Worm (Caenorhabditis elegans) whole organism, L4 larva: ENCODE data around the gene oac-24.

ENCODE experiments used
- D1046.2 ChIP-seq: fragments of 200-800 bp; sonication (Bioruptor generic); IDR thresholded peaks from 2 replicates; pipeline ENCODE4 v1.3.6; 2022; ENCODE audit warnings: missing genetic modification characterization, missing compliant biosample characterization
- aha-1 ChIP-seq: fragments of 150-350 bp; peaks from one replicate; lab custom pipeline; 2014; ENCODE audit warnings: missing biosample characterization, missing genetic modification characterization
- arid-1 ChIP-seq: fragments of 200-800 bp; sonication (Bioruptor generic); conservative IDR thresholded peaks from 2 replicates; pipeline ENCODE4 v1.3.6; 2022; ENCODE audit warnings: missing genetic modification reagents, missing genetic modification characterization, missing compliant biosample characterization
- ceh-20 ChIP-seq: fragments of 200-800 bp; sonication (Bioruptor generic); IDR thresholded peaks from 2 replicates; pipeline ENCODE4 v1.3.6; 2022; ENCODE audit warnings: missing genetic modification reagents, missing genetic modification characterization, missing compliant biosample characterization
- ceh-82 ChIP-seq: sonication (generic microtip); optimal IDR thresholded peaks from 2 replicates; lab custom pipeline; 2017; ENCODE audit warnings: missing biosample characterization, missing genetic modification characterization
- daf-12 ChIP-seq: fragments of 150-350 bp; optimal IDR thresholded peaks from 2 replicates; lab custom pipeline; 2014; ENCODE audit warnings: missing biosample characterization, missing genetic modification reagents, missing genetic modification characterization
- dve-1 ChIP-seq: sonication (generic microtip); optimal IDR thresholded peaks from 2 replicates; lab custom pipeline; 2017; ENCODE audit warnings: antibody characterized with exemption, mild to moderate bottlenecking, missing genetic modification characterization, missing compliant biosample characterization; ENCODE audit not compliant: insufficient read depth
- lin-39 ChIP-seq: fragments of 150-350 bp; optimal IDR thresholded peaks from 2 replicates; lab custom pipeline; 2014; ENCODE audit warnings: missing biosample characterization, missing genetic modification reagents, missing genetic modification characterization
- nhr-11 ChIP-seq: fragments of 150-350 bp; optimal IDR thresholded peaks from 2 replicates; lab custom pipeline; 2014; ENCODE audit warnings: missing biosample characterization, missing genetic modification characterization
- pha-4 ChIP-seq, 2 experiments: fragments of 150-350 bp in 1 of 2; fragments of 200-800 bp in 1 of 2; sonication (Bioruptor generic) in 1 of 2; IDR thresholded peaks in 1 of 2; optimal IDR thresholded peaks in 1 of 2; 2 replicates each; pipeline versions ENCODE4 v1.3.6 to Lab custom; 2014 to 2022; ENCODE audit warnings: missing genetic modification characterization in 2 of 2, missing genetic modification reagents in 2 of 2, missing biosample characterization in 1 of 2, missing compliant biosample characterization in 1 of 2

- no peak for TF ChIP-seq arid-1 (GFP tag; lab: Robert Waterston, UW)
- no peak for TF ChIP-seq dve-1 (tag; lab: Kevin White, UChicago)
- TF ChIP-seq lin-39 (tag; lab: Kevin White, UChicago): no peak
- TF ChIP-seq ceh-20 (GFP tag; lab: Robert Waterston, UW): no peak
- TF ChIP-seq pha-4 (GFP tag; IDR thresholded peaks at IDR 0.05; lab: Robert Waterston, UW): no peak
- no peak for TF ChIP-seq pha-4 (tag; optimal IDR thresholded peaks at IDR 0.05; lab: Kevin White, UChicago)
- TF ChIP-seq daf-12 (tag; lab: Kevin White, UChicago): no peak
- TF ChIP-seq ceh-82 (tag; lab: Kevin White, UChicago): no peak
- no peak for TF ChIP-seq D1046.2 (GFP tag; lab: Robert Waterston, UW)
- no peak for TF ChIP-seq aha-1
- TF ChIP-seq nhr-11 (tag; lab: Kevin White, UChicago): no peak
These were observed 38.1 kb upstream of the oac-24 start, which contains the start of gene K03B4.9 for ce11 chrV:4672487-4672886.
